Worm (Caenorhabditis elegans) whole organism, mixed stage, embryonic: ENCODE measurements around the gene T07D1.3.

Source experiments
- M03D4.4 ChIP-seq: sonication (generic microtip); optimal IDR thresholded peaks from 2 replicates; lab custom pipeline; 2017; ENCODE audit warnings: mild to moderate bottlenecking, missing genetic modification characterization, missing compliant biosample characterization
- bed-3 ChIP-seq: fragments of 200-800 bp; sonication (Bioruptor generic); optimal IDR thresholded peaks from 3 replicates; lab custom pipeline; 2018; ENCODE audit warnings: mild to moderate bottlenecking, missing genetic modification characterization, moderate library complexity, missing compliant biosample characterization
- blmp-1 ChIP-seq: fragments of 150-350 bp; optimal IDR thresholded peaks from 2 replicates; lab custom pipeline; 2014; ENCODE audit warnings: missing biosample characterization, missing genetic modification characterization
- ceh-39 ChIP-seq: fragments of 150-350 bp; optimal IDR thresholded peaks from 2 replicates; lab custom pipeline; 2014; ENCODE audit warnings: missing biosample characterization, missing genetic modification characterization
- ceh-43 ChIP-seq: fragments of 200-800 bp; sonication (Bioruptor generic); optimal IDR thresholded peaks from 2 replicates; lab custom pipeline; 2018; ENCODE audit warnings: mild to moderate bottlenecking, missing genetic modification characterization, moderate library complexity, missing compliant biosample characterization
- ceh-83 ChIP-seq: fragments of 200-800 bp; sonication (Bioruptor generic); optimal IDR thresholded peaks from 2 replicates; lab custom pipeline; 2018; ENCODE audit warnings: mild to moderate bottlenecking, missing genetic modification characterization, missing compliant biosample characterization
- ces-1 ChIP-seq: fragments of 150-350 bp; optimal IDR thresholded peaks from 2 replicates; lab custom pipeline; 2014; ENCODE audit warnings: missing biosample characterization, missing genetic modification reagents, missing genetic modification characterization
- cnd-1 ChIP-seq: fragments of 200-800 bp; sonication (Bioruptor generic); optimal IDR thresholded peaks from 2 replicates; lab custom pipeline; 2018; ENCODE audit warnings: mild to moderate bottlenecking, missing genetic modification characterization, missing compliant biosample characterization
- drap-1 ChIP-seq: fragments of 200-800 bp; sonication (Bioruptor generic); optimal IDR thresholded peaks from 3 replicates; lab custom pipeline; 2018; ENCODE audit warnings: mild to moderate bottlenecking, missing genetic modification characterization, missing compliant biosample characterization
- elt-1 ChIP-seq: sonication (generic microtip); optimal IDR thresholded peaks from 2 replicates; lab custom pipeline; 2017; ENCODE audit warnings: missing genetic modification characterization, mild to moderate bottlenecking, missing compliant biosample characterization, antibody characterized with exemption, moderate library complexity, borderline replicate concordance; ENCODE audit not compliant: insufficient read depth
- elt-3 ChIP-seq: fragments of 150-350 bp; optimal IDR thresholded peaks from 2 replicates; lab custom pipeline; 2014; ENCODE audit warnings: missing biosample characterization, missing genetic modification characterization
- flh-1 ChIP-seq: fragments of 200-800 bp; sonication (Bioruptor generic); optimal IDR thresholded peaks from 2 replicates; lab custom pipeline; 2018; ENCODE audit warnings: mild to moderate bottlenecking, missing genetic modification characterization, moderate library complexity, missing compliant biosample characterization
- ham-2 ChIP-seq: fragments of 200-800 bp; sonication (Bioruptor generic); optimal IDR thresholded peaks from 2 replicates; lab custom pipeline; 2018; ENCODE audit warnings: mild to moderate bottlenecking, missing genetic modification characterization, missing compliant biosample characterization
- lin-32 ChIP-seq: fragments of 200-800 bp; sonication (Bioruptor generic); optimal IDR thresholded peaks from 2 replicates; lab custom pipeline; 2018; ENCODE audit warnings: mild to moderate bottlenecking, missing genetic modification characterization, missing compliant biosample characterization
- lsy-2 ChIP-seq: fragments of 150-350 bp; optimal IDR thresholded peaks from 2 replicates; lab custom pipeline; 2014; ENCODE audit warnings: missing biosample characterization, missing genetic modification characterization
- mep-1 ChIP-seq: fragments of 150-350 bp; optimal IDR thresholded peaks from 2 replicates; lab custom pipeline; 2017; ENCODE audit warnings: missing biosample characterization, missing genetic modification reagents, missing genetic modification characterization, inconsistent platforms
- mls-2 ChIP-seq: sonication (generic microtip); optimal IDR thresholded peaks from 2 replicates; lab custom pipeline; 2016; ENCODE audit warnings: mild to moderate bottlenecking, missing genetic modification characterization, moderate library complexity, missing compliant biosample characterization
- nhr-2 ChIP-seq: fragments of 150-350 bp; optimal IDR thresholded peaks from 2 replicates; lab custom pipeline; 2014; ENCODE audit warnings: missing biosample characterization, missing genetic modification characterization
- nhr-28 ChIP-seq: fragments of 150-350 bp; optimal IDR thresholded peaks from 2 replicates; lab custom pipeline; 2014; ENCODE audit warnings: missing biosample characterization, missing genetic modification characterization
- nhr-76 ChIP-seq: sonication (generic microtip); optimal IDR thresholded peaks from 2 replicates; lab custom pipeline; 2017; ENCODE audit warnings: missing biosample characterization, missing genetic modification characterization
- pha-4 ChIP-seq: fragments of 150-350 bp; optimal IDR thresholded peaks from 2 replicates; lab custom pipeline; 2018; ENCODE audit warnings: missing biosample characterization, missing genetic modification reagents, missing genetic modification characterization
- sem-2 ChIP-seq: fragments of 200-800 bp; sonication (Bioruptor generic); optimal IDR thresholded peaks from 2 replicates; lab custom pipeline; 2018; ENCODE audit warnings: mild to moderate bottlenecking, missing genetic modification characterization, missing compliant biosample characterization
- snpc-4 ChIP-seq: fragments of 150-350 bp; optimal IDR thresholded peaks from 2 replicates; lab custom pipeline; 2014; ENCODE audit warnings: missing biosample characterization, missing genetic modification characterization
- sptf-1 ChIP-seq: sonication (generic microtip); optimal IDR thresholded peaks from 2 replicates; lab custom pipeline; 2017; ENCODE audit warnings: mild to moderate bottlenecking, missing genetic modification characterization, moderate library complexity, missing compliant biosample characterization
- unc-120 ChIP-seq: sonication (generic microtip); optimal IDR thresholded peaks from 2 replicates; lab custom pipeline; 2017; ENCODE audit warnings: missing genetic modification characterization, missing compliant biosample characterization; ENCODE audit not compliant: poor library complexity, severe bottlenecking
- unc-39 ChIP-seq: fragments of 150-350 bp; optimal IDR thresholded peaks from 2 replicates; lab custom pipeline; 2014; ENCODE audit warnings: missing biosample characterization, missing genetic modification characterization
- unc-62 ChIP-seq: fragments of 150-350 bp; optimal IDR thresholded peaks from 2 replicates; lab custom pipeline; 2014; ENCODE audit warnings: missing biosample characterization, missing genetic modification reagents, missing genetic modification characterization
- zip-8 ChIP-seq: fragments of 150-350 bp; optimal IDR thresholded peaks from 2 replicates; lab custom pipeline; 2014; ENCODE audit warnings: missing biosample characterization, missing genetic modification characterization

Gene T07D1.3

DNA sequence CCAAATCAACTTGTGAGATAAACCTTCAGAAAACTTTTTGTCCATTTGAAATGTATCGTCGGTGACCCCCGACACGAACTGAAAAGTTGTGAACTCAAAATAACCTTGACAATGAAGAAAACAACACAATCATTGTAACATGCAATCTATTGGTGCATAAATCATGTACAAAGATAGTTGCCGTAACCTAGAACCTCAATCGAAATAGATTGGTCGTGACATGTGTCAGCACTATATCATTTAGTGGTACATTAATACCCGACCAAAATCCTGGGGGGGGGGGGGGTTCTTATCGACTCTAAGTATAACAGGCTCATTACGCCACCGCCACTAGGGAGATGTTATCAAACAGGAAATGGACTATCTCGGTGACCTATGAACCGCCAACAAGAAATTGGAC, 16.3 kb downstream of the T07D1.3 start:
- TF ChIP-seq unc-62 (GFP tag; lab: Kevin White, UChicago) = peak; percentile 54
- no peak for TF ChIP-seq mep-1
- no peak for TF ChIP-seq mls-2 (tag; lab: Kevin White, UChicago)
- no peak for TF ChIP-seq sptf-1 (tag; lab: Kevin White, UChicago)
- peak; percentile 30 for TF ChIP-seq elt-1 (tag; lab: Kevin White, UChicago)
- TF ChIP-seq unc-39 (tag; lab: Kevin White, UChicago) = no peak
- no peak for TF ChIP-seq ceh-83 (GFP tag; lab: Kevin White, UChicago)
- no peak for TF ChIP-seq nhr-76 (tag; lab: Kevin White, UChicago)
- TF ChIP-seq ham-2 (GFP tag; lab: Kevin White, UChicago) = no peak
- no peak for TF ChIP-seq cnd-1 (tag; lab: Kevin White, UChicago)
- no peak for TF ChIP-seq unc-120 (tag; lab: Kevin White, UChicago)

DNA sequence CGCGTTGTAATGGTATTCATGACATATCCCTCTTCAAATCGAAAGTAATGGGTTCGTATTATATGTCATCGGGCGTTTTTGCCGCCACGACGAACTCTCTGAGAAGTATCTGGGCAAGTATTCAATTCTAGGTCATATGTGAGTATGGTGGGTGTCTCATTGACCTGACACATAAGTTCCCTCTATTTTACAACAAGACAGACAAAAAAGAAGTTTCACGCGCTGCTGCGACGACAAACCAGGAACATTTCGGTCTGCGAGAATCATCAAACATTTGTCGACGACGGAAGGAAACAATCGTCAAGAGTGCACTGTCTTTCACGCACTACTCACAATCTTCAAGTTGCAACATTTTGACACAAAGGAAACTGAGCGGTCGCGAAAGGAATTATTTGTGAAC, 17.9 kb downstream of the T07D1.3 start:
- peak; percentile 4 for TF ChIP-seq pha-4 (tag; lab: Kevin White, UChicago)
- no peak for TF ChIP-seq flh-1 (GFP tag; lab: Kevin White, UChicago)
- no peak for TF ChIP-seq mls-2 (tag; lab: Kevin White, UChicago)
- TF ChIP-seq M03D4.4 (tag; lab: Kevin White, UChicago) = no peak
- TF ChIP-seq blmp-1 (tag; lab: Kevin White, UChicago) = no peak

DNA sequence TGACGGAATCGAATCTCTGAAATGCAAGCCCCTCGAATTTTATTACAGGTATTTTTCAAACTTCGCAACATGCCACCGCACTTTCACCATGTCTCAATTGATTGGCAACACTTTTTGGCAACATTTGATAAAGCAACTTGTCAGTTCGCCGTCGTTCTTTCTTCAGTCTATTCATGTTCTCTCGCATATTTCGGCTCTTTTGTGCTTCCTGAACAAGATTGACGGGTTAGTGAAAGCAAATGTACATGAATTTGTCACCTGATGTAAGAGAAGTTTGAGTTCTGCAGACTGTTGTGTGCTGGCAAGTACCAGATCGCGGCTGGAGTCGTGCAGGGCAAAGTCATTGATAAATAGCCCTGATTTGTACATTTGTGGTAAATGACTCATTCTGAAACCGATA, 21.1 kb downstream of the T07D1.3 start:
- TF ChIP-seq sem-2 (GFP tag; lab: Kevin White, UChicago) = no peak
- no peak for TF ChIP-seq unc-39 (tag; lab: Kevin White, UChicago)
- TF ChIP-seq nhr-28 = no peak
- TF ChIP-seq mls-2 (tag; lab: Kevin White, UChicago) = no peak
- TF ChIP-seq unc-62 (GFP tag; lab: Kevin White, UChicago) = no peak

DNA sequence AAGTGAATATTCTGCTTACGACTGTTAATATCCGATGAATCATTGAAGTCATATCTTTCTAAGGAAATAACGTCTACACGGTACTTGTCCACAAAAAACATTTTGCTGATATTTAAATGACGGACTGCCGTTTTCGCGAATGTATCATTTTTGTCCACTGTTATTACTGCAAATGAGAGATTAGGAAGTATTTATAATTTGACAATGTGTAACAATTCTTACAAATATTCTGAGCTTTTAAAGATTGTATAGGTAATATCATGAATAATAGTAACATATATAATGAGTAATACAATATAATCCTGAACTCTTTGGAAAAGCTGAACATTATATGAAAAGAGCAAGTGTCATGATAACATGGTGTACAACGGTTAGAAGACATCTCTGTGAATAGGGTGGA, 23.4 kb downstream of the T07D1.3 start, which contains the start of gene glr-7:
TSS of gene glr-7 (minus strand) at position 101 of the 400 bp plus-strand sequence.
- TF ChIP-seq sptf-1 (tag; lab: Kevin White, UChicago) (no peak), nhr-76 (tag; lab: Kevin White, UChicago) (no peak), ceh-43 (no peak), nhr-2 (tag; lab: Kevin White, UChicago) (no peak), snpc-4 (tag; lab: Kevin White, UChicago) (no peak), lin-32 (GFP tag; lab: Kevin White, UChicago) (no peak), M03D4.4 (tag; lab: Kevin White, UChicago) (no peak), blmp-1 (tag; lab: Kevin White, UChicago) (no peak), mls-2 (tag; lab: Kevin White, UChicago) (no peak), zip-8 (tag; lab: Kevin White, UChicago) (no peak), nhr-28 (no peak), unc-62 (GFP tag; lab: Kevin White, UChicago) (no peak), sem-2 (GFP tag; lab: Kevin White, UChicago) (no peak), bed-3 (no peak)

DNA sequence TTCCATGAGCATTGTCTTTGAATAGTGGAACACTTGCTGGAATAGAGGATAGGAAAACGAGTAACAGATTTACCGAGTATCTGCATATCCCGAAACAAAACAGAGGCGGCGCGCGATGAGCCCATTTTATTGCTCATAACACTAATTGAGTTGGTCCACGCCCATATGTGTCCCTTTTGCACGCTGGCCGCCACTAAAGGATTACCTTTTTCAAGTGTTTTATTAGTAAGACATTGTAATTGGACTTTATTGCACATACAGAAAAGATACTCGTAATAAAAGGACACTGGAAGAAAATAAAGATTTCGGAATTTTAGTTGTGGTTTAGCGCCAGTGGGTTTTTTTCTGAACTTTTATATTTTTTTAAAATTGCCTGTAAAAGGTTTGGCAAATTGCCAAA, 29.9 kb downstream of the T07D1.3 start, which contains the start of gene hlh-15:
TSS of gene hlh-15 (minus strand) at position 101 of the 400 bp plus-strand sequence.
- no peak for TF ChIP-seq elt-1 (tag; lab: Kevin White, UChicago)
- no peak for TF ChIP-seq sem-2 (GFP tag; lab: Kevin White, UChicago)
- no peak for TF ChIP-seq unc-39 (tag; lab: Kevin White, UChicago)
- TF ChIP-seq snpc-4 (tag; lab: Kevin White, UChicago) = no peak
- TF ChIP-seq ham-2 (GFP tag; lab: Kevin White, UChicago) = no peak
- no peak for TF ChIP-seq ceh-39
- TF ChIP-seq flh-1 (GFP tag; lab: Kevin White, UChicago) = no peak
- no peak for TF ChIP-seq bed-3
- no peak for TF ChIP-seq zip-8 (tag; lab: Kevin White, UChicago)
- no peak for TF ChIP-seq ces-1
- no peak for TF ChIP-seq sptf-1 (tag; lab: Kevin White, UChicago)
- TF ChIP-seq nhr-28 = no peak
- TF ChIP-seq lsy-2 (tag; lab: Kevin White, UChicago) = no peak
- no peak for TF ChIP-seq ceh-83 (GFP tag; lab: Kevin White, UChicago)
- no peak for TF ChIP-seq nhr-2 (tag; lab: Kevin White, UChicago)
- no peak for TF ChIP-seq elt-3

DNA sequence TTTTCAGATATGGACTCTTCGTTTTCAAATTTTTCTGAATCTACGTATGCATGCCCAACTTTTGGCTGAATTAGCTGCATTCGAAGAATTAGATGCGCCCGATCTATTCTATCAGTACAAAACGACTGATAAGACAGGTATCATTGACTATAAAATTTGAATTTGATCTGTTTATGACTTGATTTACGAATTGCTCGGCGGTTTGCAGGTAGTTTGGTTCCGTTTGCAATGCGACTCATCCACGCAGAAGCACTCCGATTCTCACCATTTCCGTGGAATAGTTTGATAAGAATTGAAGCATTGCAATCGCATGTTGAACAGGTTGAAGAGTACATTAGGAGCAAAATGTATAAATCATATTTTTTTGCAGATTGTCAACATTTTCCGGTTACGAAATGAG, 32.2 kb downstream of the T07D1.3 start:
- no peak for TF ChIP-seq elt-1 (tag; lab: Kevin White, UChicago)
- no peak for TF ChIP-seq pha-4 (tag; lab: Kevin White, UChicago)
- no peak for TF ChIP-seq drap-1 (GFP tag; lab: Kevin White, UChicago)
- TF ChIP-seq, all 35 proteins: peak for 0
